Worm (Caenorhabditis elegans): Measurements from ENCODE around the gene Y54G2A.49.

Y54G2A.49 gene

ce11 chrIV:2820408-2820807 lies 32.7 kb downstream of the Y54G2A.49 start, which contains the start of gene Y54G2A.37:
TSS of gene Y54G2A.37 (plus strand) at chrIV:2820708.
- TF ChIP-seq ceh-16 (tag; optimal IDR thresholded peaks at IDR 0.05) (no peak), unc-39 (tag; optimal IDR thresholded peaks at IDR 0.05) (no peak)

ce11 chrIV:2819633-2820032 lies 33.4 kb downstream of the Y54G2A.49 start, which contains the start of gene Y54G2A.13:
TSS of gene Y54G2A.13 (minus strand) at chrIV:2819733.
- TF ChIP-seq sma-9 (GFP tag; optimal IDR thresholded peaks at IDR 0.05) (no peak), sma-9 (tag; optimal IDR thresholded peaks at IDR 0.05) (no peak), C34F6.9 (tag; optimal IDR thresholded peaks at IDR 0.05) (no peak), dmd-4 (tag; optimal IDR thresholded peaks at IDR 0.05) (no peak), nhr-21 (tag; optimal IDR thresholded peaks at IDR 0.05) (no peak), nhr-6 (tag; optimal IDR thresholded peaks at IDR 0.05) (no peak), nhr-10 (tag; optimal IDR thresholded peaks at IDR 0.05) (no peak), egl-27 (tag; optimal IDR thresholded peaks at IDR 0.05) (no peak), lsy-2 (tag; optimal IDR thresholded peaks at IDR 0.05) (no peak), mab-5 (tag; optimal IDR thresholded peaks at IDR 0.05) (no peak), gmeb-1 (tag; optimal IDR thresholded peaks at IDR 0.05) (no peak)

ce11 chrIV:2817038-2817437 lies 36.0 kb downstream of the Y54G2A.49 start:
- TF ChIP-seq nhr-23 (tag; optimal IDR thresholded peaks at IDR 0.05) (no peak), ceh-16 (tag; optimal IDR thresholded peaks at IDR 0.05) (no peak), elt-3 (tag; optimal IDR thresholded peaks at IDR 0.05) (no peak), sem-4 (tag; optimal IDR thresholded peaks at IDR 0.05) (no peak), mdl-1 (tag; optimal IDR thresholded peaks at IDR 0.05) (no peak), ceh-82 (tag; optimal IDR thresholded peaks at IDR 0.05) (no peak)

- TF ChIP-seq snpc-4 (tag; optimal IDR thresholded peaks at IDR 0.05) = no peak
- no peak for TF ChIP-seq ama-1 (optimal IDR thresholded peaks at IDR 0.05)
- no peak for TF ChIP-seq nhr-12 (tag; optimal IDR thresholded peaks at IDR 0.05)
- TF ChIP-seq blmp-1 (tag; optimal IDR thresholded peaks at IDR 0.05; ENCODE audit: insufficient read depth) = no peak
- TF ChIP-seq nhr-237 (tag; optimal IDR thresholded peaks at IDR 0.05) = no peak
- TF ChIP-seq zag-1 (tag; optimal IDR thresholded peaks at IDR 0.05) = no peak
- TF ChIP-seq lin-39 (tag; optimal IDR thresholded peaks at IDR 0.05) = no peak
Observed at ce11 chrIV:2809208-2809607, 43.9 kb downstream of the Y54G2A.49 start, which contains the start of gene Y54G2A.76. TSS of gene Y54G2A.76 (plus strand) at chrIV:2809410.

ce11 chrIV:2808154-2808553 lies 44.9 kb downstream of the Y54G2A.49 start:
- no peak for TF ChIP-seq blmp-1 (tag; optimal IDR thresholded peaks at IDR 0.05; ENCODE audit: insufficient read depth)
- no peak for TF ChIP-seq lin-39 (tag; optimal IDR thresholded peaks at IDR 0.05)
- no peak for TF ChIP-seq sma-9 (GFP tag; optimal IDR thresholded peaks at IDR 0.05)
- TF ChIP-seq sma-9 (tag; optimal IDR thresholded peaks at IDR 0.05) = no peak
- TF ChIP-seq nhr-11 (tag; optimal IDR thresholded peaks at IDR 0.05) = no peak

ce11 chrIV:2805525-2805924 lies 47.5 kb downstream of the Y54G2A.49 start, which contains the start of gene Y54G2A.45:
TSS of gene Y54G2A.45 (plus strand) at chrIV:2805857.
- TF ChIP-seq crh-2 (tag; optimal IDR thresholded peaks at IDR 0.05) = peak; percentile 62
- TF ChIP-seq F13H6.1 (tag; optimal IDR thresholded peaks at IDR 0.05) = peak; percentile 23
- TF ChIP-seq gmeb-1 (tag; optimal IDR thresholded peaks at IDR 0.05) = peak; percentile 42
- peak; percentile 11 for TF ChIP-seq Y55F3AM.14 (GFP tag; optimal IDR thresholded peaks at IDR 0.05)
- TF ChIP-seq lin-13 (GFP tag; optimal IDR thresholded peaks at IDR 0.05) = peak; percentile 28
- peak in 1 of 2 experiments; percentile 48 for TF ChIP-seq lsy-2 (tag; optimal IDR thresholded peaks at IDR 0.05)
- TF ChIP-seq skn-1 (tag; optimal IDR thresholded peaks at IDR 0.05) = peak; percentile 41
- no peak for TF ChIP-seq C34F6.9 (tag; optimal IDR thresholded peaks at IDR 0.05)
- peak; percentile 19 for TF ChIP-seq sma-3 (GFP tag; optimal IDR thresholded peaks at IDR 0.05)
- TF ChIP-seq nhr-237 (tag; optimal IDR thresholded peaks at IDR 0.05) = no peak
- peak; percentile 37 for TF ChIP-seq unc-55 (GFP tag; optimal IDR thresholded peaks at IDR 0.05)
- TF ChIP-seq nhr-129 (tag; optimal IDR thresholded peaks at IDR 0.05) = peak; percentile 16
- TF ChIP-seq fos-1 (tag; optimal IDR thresholded peaks at IDR 0.05) = peak; percentile 90
- TF ChIP-seq mab-5 (tag; optimal IDR thresholded peaks at IDR 0.05) = no peak
- peak; percentile 16 for TF ChIP-seq sma-9 (GFP tag; optimal IDR thresholded peaks at IDR 0.05)
- TF ChIP-seq sma-9 (tag; optimal IDR thresholded peaks at IDR 0.05) = no peak
